Fruit fly (Drosophila melanogaster): ENCODE results near the gene Eig71Ej.
A peak's percentile ranks its signal among the peaks of the same experiment; 100 is the strongest.

The Eig71Ej gene

DNA sequence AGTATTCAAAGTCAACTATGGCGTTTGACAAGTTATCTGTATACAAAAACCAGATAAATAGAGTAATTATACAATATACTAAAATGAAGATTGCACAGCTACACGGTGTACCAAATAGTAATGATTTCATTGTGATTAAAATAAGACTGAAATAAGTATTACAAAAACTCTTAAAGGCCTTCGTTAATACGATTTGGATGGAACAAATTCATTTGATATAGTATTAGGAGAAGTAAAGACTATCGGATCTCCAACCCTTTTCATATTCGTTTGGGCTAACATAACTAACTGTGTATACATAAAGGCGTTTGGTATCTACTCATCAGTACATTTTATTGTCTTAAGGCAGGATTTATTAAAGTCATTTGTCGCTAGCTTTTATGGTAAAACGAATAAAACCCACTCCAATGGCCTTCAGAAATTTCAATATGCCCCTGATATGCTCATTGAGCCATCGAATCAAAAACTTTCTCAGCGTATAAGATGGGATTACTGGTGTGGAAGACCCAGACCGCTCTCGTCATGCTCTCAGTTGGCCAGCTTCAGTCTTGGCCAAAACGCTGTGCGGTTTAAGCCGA, 22.6 kb upstream of the Eig71Ej start, which contains the start of the genes CG7579 and Pgant8:
CG7579 (minus strand) TSS at position 101 of the 578 bp plus-strand sequence.
Pgant8 (plus strand) TSS at position 528 of the 578 bp plus-strand sequence.
- no peak for TF ChIP-seq fd85E (GFP tag; optimal IDR thresholded peaks at IDR 0.05)
- no peak for TF ChIP-seq Met (GFP tag; optimal IDR thresholded peaks at IDR 0.05)
- TF ChIP-seq Sox102F (GFP tag; optimal IDR thresholded peaks at IDR 0.05) = no peak
- no peak for TF ChIP-seq CG6276 (GFP tag; optimal IDR thresholded peaks at IDR 0.05)
- TF ChIP-seq Hr4 (GFP tag; optimal IDR thresholded peaks at IDR 0.05) = no peak
- no peak for TF ChIP-seq fd59A (GFP tag; optimal IDR thresholded peaks at IDR 0.05)
- TF ChIP-seq Hr39 (GFP tag; optimal IDR thresholded peaks at IDR 0.05) = no peak
- no peak for TF ChIP-seq CG15336 (GFP tag; IDR thresholded peaks at IDR 0.05)
- no peak for TF ChIP-seq CG9139 (GFP tag; optimal IDR thresholded peaks at IDR 0.05)
- no peak for TF ChIP-seq CG8319 (GFP tag; optimal IDR thresholded peaks at IDR 0.05)
- no peak for TF ChIP-seq cyc (GFP tag; optimal IDR thresholded peaks at IDR 0.05)

DNA sequence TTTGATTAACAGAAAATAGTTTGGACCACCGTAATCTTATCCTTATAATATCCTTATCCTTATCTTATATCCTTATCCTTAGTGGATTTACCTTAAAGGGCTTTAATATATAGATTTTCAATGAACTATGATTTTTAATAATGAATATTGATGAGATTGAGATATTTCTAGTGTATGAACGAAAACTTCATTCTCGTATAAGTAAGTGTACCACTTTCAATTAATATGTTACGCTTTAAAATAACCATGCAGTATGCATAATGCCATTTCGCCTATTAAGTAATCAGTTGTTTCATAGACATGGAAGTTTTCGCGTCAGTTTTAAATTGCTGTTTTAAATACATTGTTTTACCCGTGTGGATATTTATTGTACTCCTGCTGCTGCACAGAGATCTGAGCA, 18.6 kb upstream of the Eig71Ej start, which contains the start of gene CG7304:
CG7304 (plus strand) TSS at position 301 of the 400 bp plus-strand sequence.
- TF ChIP-seq dac (GFP tag; optimal IDR thresholded peaks at IDR 0.05) = no peak
- no peak for TF ChIP-seq fd85E (GFP tag; optimal IDR thresholded peaks at IDR 0.05)
- no peak for TF ChIP-seq lz (GFP tag; optimal IDR thresholded peaks at IDR 0.05)
- no peak for TF ChIP-seq Eip75B (GFP tag; optimal IDR thresholded peaks at IDR 0.05)

DNA sequence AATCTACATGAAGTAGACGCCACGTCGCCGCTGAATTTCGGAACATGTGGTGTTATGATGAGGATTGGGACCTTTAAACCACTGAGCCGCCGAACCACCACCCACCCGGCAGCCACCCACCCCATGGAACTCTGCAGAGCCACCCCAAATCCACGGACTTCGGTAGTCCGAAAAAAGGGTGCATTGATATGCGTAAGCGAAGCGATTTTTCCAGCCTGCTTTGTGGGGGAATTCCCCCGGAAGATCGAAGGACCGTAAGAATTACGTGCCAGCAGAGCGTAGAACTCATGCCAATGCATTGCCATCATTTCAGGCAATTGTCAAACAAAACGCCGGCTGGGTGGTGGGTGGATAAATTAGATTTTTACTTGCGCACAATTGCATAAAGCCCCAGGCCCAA, 17.5 kb upstream of the Eig71Ej start:
- no peak for TF ChIP-seq net (GFP tag; optimal IDR thresholded peaks at IDR 0.05)
- TF ChIP-seq Blimp-1 (GFP tag; optimal IDR thresholded peaks at IDR 0.05) = no peak
- no peak for TF ChIP-seq Sox15 (GFP tag; optimal IDR thresholded peaks at IDR 0.05)
- TF ChIP-seq fkh (GFP tag; optimal IDR thresholded peaks at IDR 0.05) = no peak
- TF ChIP-seq Hr38 (GFP tag; optimal IDR thresholded peaks at IDR 0.05) = no peak
- no peak for TF ChIP-seq CG8119 (GFP tag; IDR thresholded peaks at IDR 0.05)
- no peak for TF ChIP-seq CG3919 (GFP tag; optimal IDR thresholded peaks at IDR 0.05)
- no peak for TF ChIP-seq CG4318 (GFP tag; optimal IDR thresholded peaks at IDR 0.05)

- TF ChIP-seq topi (GFP tag; optimal IDR thresholded peaks at IDR 0.05) = no peak
- TF ChIP-seq Ets96B (tag; optimal IDR thresholded peaks at IDR 0.05) = peak; percentile 15
- TF ChIP-seq CG10631 (GFP tag; optimal IDR thresholded peaks at IDR 0.05) = peak; percentile 9
- peak; percentile 49 for TF ChIP-seq Eip78C (GFP tag)
These were observed 16.8 kb upstream of the Eig71Ej start for dm6 chr3L:15677662-15678061.

- TF ChIP-seq CG8119 (GFP tag; IDR thresholded peaks at IDR 0.05) (0 out of 3 replicates have a peak, but pooled peaks have one; percentile 30), CG6276 (GFP tag; optimal IDR thresholded peaks at IDR 0.05) (no peak), eg (GFP tag; IDR thresholded peaks at IDR 0.05) (no peak), Gug (GFP tag; IDR thresholded peaks at IDR 0.05) (no peak), CG3032 (tag; optimal IDR thresholded peaks at IDR 0.05) (no peak), CG3919 (GFP tag; optimal IDR thresholded peaks at IDR 0.05) (peak; percentile 20), CG6808 (GFP tag; optimal IDR thresholded peaks at IDR 0.05) (no peak), CG34406 (GFP tag; optimal IDR thresholded peaks at IDR 0.05) (no peak), CG16779 (tag; optimal IDR thresholded peaks at IDR 0.05) (no peak), Smox (GFP tag; optimal IDR thresholded peaks at IDR 0.05) (no peak), Sox14 (GFP tag; optimal IDR thresholded peaks at IDR 0.05) (no peak), CG11294 (GFP tag; IDR thresholded peaks at IDR 0.05) (no peak), Sox15 (GFP tag; optimal IDR thresholded peaks at IDR 0.05) (no peak), CG11902 (GFP tag; optimal IDR thresholded peaks at IDR 0.05) (no peak), svp (GFP tag) (no peak), Hr4 (GFP tag; optimal IDR thresholded peaks at IDR 0.05) (peak; percentile 35), CG32006 (GFP tag; optimal IDR thresholded peaks at IDR 0.05) (peak; percentile 49), ss (GFP tag; optimal IDR thresholded peaks at IDR 0.05) (no peak), CG10631 (GFP tag; optimal IDR thresholded peaks at IDR 0.05) (peak; percentile 21), pdm3 (GFP tag; optimal IDR thresholded peaks at IDR 0.05) (no peak), dsx (GFP tag; optimal IDR thresholded peaks at IDR 0.05; ENCODE audit: poor library complexity, severe bottlenecking) (peak; percentile 62), fkh (GFP tag; optimal IDR thresholded peaks at IDR 0.05) (no peak), topi (GFP tag; optimal IDR thresholded peaks at IDR 0.05) (no peak), net (GFP tag; optimal IDR thresholded peaks at IDR 0.05) (peak; percentile 16), OdsH (GFP tag; optimal IDR thresholded peaks at IDR 0.05) (no peak), CG6163 (GFP tag; IDR thresholded peaks at IDR 0.05) (0 out of 3 replicates have a peak, but pooled peaks have one; percentile 44), achi (GFP tag; optimal IDR thresholded peaks at IDR 0.05) (peak; percentile 11)
These were observed 14.3 kb upstream of the Eig71Ej start for dm6 chr3L:15675111-15675510.
